Worm (Caenorhabditis elegans) whole organism, young adult: ENCODE results near the gene gmap-3.
A peak's percentile ranks its signal among the peaks of the same experiment; 100 is the strongest.

Experiments used
- B0019.2 ChIP-seq: fragments of 200-800 bp; sonication (Bioruptor generic); conservative IDR thresholded peaks from 2 replicates; pipeline ENCODE4 v1.3.6; 2022; ENCODE audit warnings: missing genetic modification reagents, missing genetic modification characterization, missing compliant biosample characterization
- B0336.3 ChIP-seq: fragments of 200-800 bp; sonication (Bioruptor generic); IDR thresholded peaks from 2 replicates; pipeline ENCODE4 v1.3.6; 2022; ENCODE audit warnings: missing genetic modification characterization, missing compliant biosample characterization
- C17E4.6 ChIP-seq: fragments of 200-800 bp; sonication (Bioruptor generic); IDR thresholded peaks from 2 replicates; pipeline ENCODE4 v1.3.6; 2022; ENCODE audit warnings: missing genetic modification reagents, missing genetic modification characterization, missing compliant biosample characterization
- F10E7.11 ChIP-seq: sonication (generic microtip); optimal IDR thresholded peaks from 2 replicates; lab custom pipeline; 2017; ENCODE audit warnings: mild to moderate bottlenecking, missing genetic modification characterization, moderate library complexity, missing compliant biosample characterization
- F37B4.10 ChIP-seq: fragments of 200-800 bp; sonication (Bioruptor generic); IDR thresholded peaks from 2 replicates; pipeline ENCODE4 v1.3.6; 2022; ENCODE audit warnings: missing genetic modification characterization, missing compliant biosample characterization
- F55B11.4 ChIP-seq: sonication (generic microtip); optimal IDR thresholded peaks from 2 replicates; lab custom pipeline; 2016; ENCODE audit warnings: missing compliant biosample characterization, missing genetic modification characterization, borderline replicate concordance; ENCODE audit not compliant: insufficient read depth
- F57A8.1 ChIP-seq: fragments of 200-800 bp; sonication (Bioruptor generic); optimal IDR thresholded peaks from 2 replicates; lab custom pipeline; 2018; ENCODE audit warnings: mild to moderate bottlenecking, missing genetic modification characterization, moderate library complexity, missing compliant biosample characterization
- K12H6.12 ChIP-seq: fragments of 200-800 bp; sonication (Bioruptor generic); optimal IDR thresholded peaks from 2 replicates; lab custom pipeline; 2018; ENCODE audit warnings: mild to moderate bottlenecking, missing genetic modification characterization, missing compliant biosample characterization
- T07F8.4 ChIP-seq: sonication (generic microtip); optimal IDR thresholded peaks from 2 replicates; lab custom pipeline; 2016; ENCODE audit warnings: mild to moderate bottlenecking, missing genetic modification characterization, moderate library complexity, missing compliant biosample characterization
- Y53G8AR.9 ChIP-seq: fragments of 200-800 bp; sonication (Bioruptor generic); conservative IDR thresholded peaks from 2 replicates; pipeline ENCODE4 v1.3.6; 2022; ENCODE audit warnings: missing genetic modification reagents, missing genetic modification characterization, missing compliant biosample characterization
- Y56A3A.18 ChIP-seq: fragments of 200-800 bp; sonication (Bioruptor generic); IDR thresholded peaks from 2 replicates; pipeline ENCODE4 v1.3.6; 2022; ENCODE audit warnings: missing genetic modification reagents, missing genetic modification characterization, missing compliant biosample characterization
- ZK185.1 ChIP-seq: sonication (generic microtip); optimal IDR thresholded peaks from 2 replicates; lab custom pipeline; 2016; ENCODE audit warnings: mild to moderate bottlenecking, missing genetic modification characterization, missing compliant biosample characterization; ENCODE audit not compliant: poor library complexity, severe bottlenecking
- akir-1 ChIP-seq: fragments of 200-800 bp; sonication (Bioruptor generic); optimal IDR thresholded peaks from 2 replicates; lab custom pipeline; 2018; ENCODE audit warnings: mild to moderate bottlenecking, missing genetic modification characterization, moderate library complexity, missing compliant biosample characterization
- aptf-3 ChIP-seq: fragments of 200-800 bp; sonication (Bioruptor generic); IDR thresholded peaks from 2 replicates; pipeline ENCODE4 v1.3.6; 2022; ENCODE audit warnings: missing genetic modification characterization, missing compliant biosample characterization
- athp-1 ChIP-seq: sonication (generic microtip); optimal IDR thresholded peaks from 2 replicates; lab custom pipeline; 2017; ENCODE audit warnings: mild to moderate bottlenecking, missing genetic modification characterization, missing compliant biosample characterization
- attf-6 ChIP-seq: fragments of 200-800 bp; sonication (Bioruptor generic); IDR thresholded peaks from 2 replicates; pipeline ENCODE4 v1.3.6; 2022; ENCODE audit warnings: missing genetic modification reagents, missing genetic modification characterization, missing compliant biosample characterization
- bed-1 ChIP-seq: fragments of 200-800 bp; sonication (Bioruptor generic); IDR thresholded peaks from 2 replicates; pipeline ENCODE4 v1.3.6; 2022; ENCODE audit warnings: missing genetic modification reagents, missing genetic modification characterization, missing compliant biosample characterization
- ceh-27 ChIP-seq: fragments of 200-800 bp; sonication (Bioruptor generic); optimal IDR thresholded peaks from 2 replicates; lab custom pipeline; 2018; ENCODE audit warnings: mild to moderate bottlenecking, missing genetic modification characterization, moderate library complexity, missing compliant biosample characterization
- egrh-3 ChIP-seq: fragments of 200-800 bp; sonication (Bioruptor generic); IDR thresholded peaks from 2 replicates; pipeline ENCODE4 v1.3.6; 2022; ENCODE audit warnings: missing genetic modification reagents, missing genetic modification characterization, missing compliant biosample characterization
- hlh-12 ChIP-seq: sonication (generic microtip); optimal IDR thresholded peaks from 2 replicates; lab custom pipeline; 2016; ENCODE audit warnings: missing genetic modification characterization, missing compliant biosample characterization
- hmg-1.2 ChIP-seq: fragments of 200-800 bp; sonication (Bioruptor generic); IDR thresholded peaks from 2 replicates; pipeline ENCODE4 v1.3.6; 2022; ENCODE audit warnings: missing genetic modification reagents, missing genetic modification characterization, missing compliant biosample characterization
- hrde-1 ChIP-seq: sonication (generic microtip); optimal IDR thresholded peaks from 2 replicates; lab custom pipeline; 2016; ENCODE audit warnings: missing genetic modification characterization, mild to moderate bottlenecking, missing compliant biosample characterization, moderate library complexity, missing genotype, missing genetic modification reagents, borderline replicate concordance
- lin-26 ChIP-seq: fragments of 200-800 bp; sonication (Bioruptor generic); IDR thresholded peaks from 2 replicates; pipeline ENCODE4 v1.3.6; 2022; ENCODE audit warnings: missing genetic modification reagents, missing genetic modification characterization, missing compliant biosample characterization
- lin-54 ChIP-seq: fragments of 200-800 bp; sonication (Bioruptor generic); optimal IDR thresholded peaks from 2 replicates; lab custom pipeline; 2018; ENCODE audit warnings: mild to moderate bottlenecking, missing genetic modification characterization, missing compliant biosample characterization
- lsy-27 ChIP-seq: sonication (generic microtip); optimal IDR thresholded peaks from 2 replicates; lab custom pipeline; 2017; ENCODE audit warnings: missing genetic modification characterization, mild to moderate bottlenecking, missing compliant biosample characterization, antibody characterized with exemption, missing genotype, borderline replicate concordance; ENCODE audit not compliant: insufficient read depth
- madf-10 ChIP-seq: sonication (generic microtip); optimal IDR thresholded peaks from 2 replicates; lab custom pipeline; 2016; ENCODE audit warnings: mild to moderate bottlenecking, missing genetic modification characterization, missing compliant biosample characterization
- mel-28 ChIP-seq: sonication (generic microtip); optimal IDR thresholded peaks from 2 replicates; lab custom pipeline; 2016; ENCODE audit warnings: borderline replicate concordance, mild to moderate bottlenecking, missing genetic modification characterization, missing compliant biosample characterization
- mxl-1 ChIP-seq: sonication (generic microtip); optimal IDR thresholded peaks from 2 replicates; lab custom pipeline; 2016; ENCODE audit warnings: missing genetic modification characterization, missing compliant biosample characterization
- nhr-120 ChIP-seq: fragments of 200-800 bp; sonication (Bioruptor generic); IDR thresholded peaks from 2 replicates; pipeline ENCODE4 v1.3.6; 2022; ENCODE audit warnings: missing genetic modification characterization, missing compliant biosample characterization
- nhr-80 ChIP-seq: sonication (generic microtip); optimal IDR thresholded peaks from 2 replicates; lab custom pipeline; 2016; ENCODE audit warnings: missing genetic modification characterization, missing compliant biosample characterization
- snpc-4 ChIP-seq, 5 experiments: fragments of 150-350 bp in 1 of 5; sonication (generic microtip) in 4 of 5; optimal IDR thresholded peaks; 2 replicates each; lab custom pipeline; 2014 to 2018; ENCODE audit warnings: missing genetic modification characterization in 5 of 5, missing biosample characterization in 3 of 5, antibody characterized with exemption in 2 of 5, mild to moderate bottlenecking in 2 of 5, missing compliant biosample characterization in 2 of 5, missing genotype in 2 of 5, moderate library complexity in 2 of 5, missing genetic modification reagents in 1 of 5
- tbp1 ChIP-seq: fragments of 200-800 bp; sonication (Bioruptor generic); optimal IDR thresholded peaks from 2 replicates; lab custom pipeline; 2018; ENCODE audit warnings: mild to moderate bottlenecking, missing genetic modification characterization, missing compliant biosample characterization
- tbx-9 ChIP-seq: sonication (generic microtip); optimal IDR thresholded peaks from 2 replicates; lab custom pipeline; 2016; ENCODE audit warnings: borderline replicate concordance, missing genetic modification characterization, inconsistent platforms, missing compliant biosample characterization
- tlf-1 ChIP-seq: fragments of 200-800 bp; sonication (Bioruptor generic); optimal IDR thresholded peaks from 2 replicates; lab custom pipeline; 2018; ENCODE audit warnings: mild to moderate bottlenecking, missing genetic modification characterization, missing compliant biosample characterization
- unc-130 ChIP-seq: sonication (generic microtip); optimal IDR thresholded peaks from 2 replicates; lab custom pipeline; 2016; ENCODE audit warnings: missing genetic modification reagents, missing genetic modification characterization, missing compliant biosample characterization
- xnd-1 ChIP-seq: sonication (generic microtip); optimal IDR thresholded peaks from 2 replicates; lab custom pipeline; 2016; ENCODE audit warnings: missing genotype, missing genetic modification reagents, missing genetic modification characterization, missing compliant biosample characterization
- zim-3 ChIP-seq: sonication (generic microtip); optimal IDR thresholded peaks from 2 replicates; lab custom pipeline; 2017; ENCODE audit warnings: mild to moderate bottlenecking, missing genetic modification characterization, moderate library complexity, missing compliant biosample characterization
- ztf-18 ChIP-seq: sonication (generic microtip); optimal IDR thresholded peaks from 2 replicates; lab custom pipeline; 2016; ENCODE audit warnings: missing genotype, mild to moderate bottlenecking, missing genetic modification characterization, missing compliant biosample characterization
- ztf-26 ChIP-seq: sonication (generic microtip); optimal IDR thresholded peaks from 2 replicates; lab custom pipeline; 2017; ENCODE audit warnings: missing genetic modification characterization, missing compliant biosample characterization
- ztf-3 ChIP-seq: fragments of 200-800 bp; sonication (Bioruptor generic); optimal IDR thresholded peaks from 2 replicates; lab custom pipeline; 2018; ENCODE audit warnings: mild to moderate bottlenecking, missing genetic modification characterization, missing compliant biosample characterization
- ztf-6 ChIP-seq: fragments of 200-800 bp; sonication (Bioruptor generic); IDR thresholded peaks from 2 replicates; pipeline ENCODE4 v1.3.6; 2022; ENCODE audit warnings: missing genetic modification reagents, missing genetic modification characterization, missing compliant biosample characterization

The gmap-3 gene

ce11 chrX:12981393-12981792, 40.6 kb upstream of the gmap-3 start, which contains the start of gene scav-4 (continued):
- TF ChIP-seq athp-1, result no peak
- TF ChIP-seq, all 124 proteins: peak for 3

- TF ChIP-seq lsy-27, result no peak
- TF ChIP-seq ztf-18 (tag; lab: Kevin White, UChicago), result no peak
- peak; percentile 25 for TF ChIP-seq nhr-80 (tag; lab: Kevin White, UChicago)
- TF ChIP-seq tbp1, result no peak
Observed at ce11 chrX:12979747-12980146, 39.0 kb upstream of the gmap-3 start.

ce11 chrX:12978569-12978968, 37.8 kb upstream of the gmap-3 start:
- TF ChIP-seq ztf-3 (no peak), aptf-3 (0 out of 2 replicates have a peak, but pooled peaks have one; percentile 25), bed-1 (no peak), ceh-27 (no peak), K12H6.12 (tag; lab: Kevin White, UChicago) (no peak)
- TF ChIP-seq, all 124 proteins: peak for 1

- TF ChIP-seq tbx-9 (tag; lab: Kevin White, UChicago) (no peak), xnd-1 (tag; lab: Kevin White, UChicago) (no peak), lin-26 (GFP tag; lab: Robert Waterston, UW) (no peak), hlh-12 (no peak), madf-10 (tag; lab: Kevin White, UChicago) (no peak), nhr-120 (no peak), bed-1 (no peak), F10E7.11 (no peak), B0019.2 (no peak), hrde-1 (tag; lab: Kevin White, UChicago) (no peak), unc-130 (GFP tag; lab: Kevin White, UChicago) (no peak), ZK185.1 (tag; lab: Kevin White, UChicago) (no peak), F57A8.1 (GFP tag; lab: Kevin White, UChicago) (no peak), ztf-26 (tag; lab: Kevin White, UChicago) (no peak), ztf-6 (GFP tag; lab: Robert Waterston, UW) (no peak), hmg-1.2 (GFP tag; lab: Robert Waterston, UW) (no peak)
Observed at ce11 chrX:12977451-12977850, 36.7 kb upstream of the gmap-3 start, which contains the start of gene F11C1.9. F11C1.9 (minus strand) TSS chrX:12977551.

ce11 chrX:12976774-12977173, 36.0 kb upstream of the gmap-3 start, which contains the start of the genes F11C1.4 and F11C1.10:
F11C1.4 (plus strand) TSS chrX:12977074.
F11C1.10 (plus strand) TSS chrX:12977082.
- TF ChIP-seq C17E4.6 (GFP tag; lab: Robert Waterston, UW) (no peak), B0336.3 (no peak), lin-54 (GFP tag; lab: Kevin White, UChicago) (no peak), egrh-3 (GFP tag; lab: Robert Waterston, UW) (no peak)

ce11 chrX:12975595-12976089, 34.9 kb upstream of the gmap-3 start, which contains the start of gene ppk-3:
ppk-3 (minus strand) TSS chrX:12975645.
- TF ChIP-seq Y56A3A.18 (no peak), snpc-4 (GFP tag; optimal IDR thresholded peaks at IDR 0.05; lab: Kevin White, UChicago) (no peak), snpc-4 (tag; optimal IDR thresholded peaks at IDR 0.05; lab: Kevin White, UChicago) (no peak), akir-1 (GFP tag; lab: Kevin White, UChicago) (no peak), Y53G8AR.9 (no peak), F37B4.10 (no peak), mel-28 (tag; lab: Kevin White, UChicago) (no peak), B0336.3 (0 out of 2 replicates have a peak, but pooled peaks have one; percentile 28), attf-6 (GFP tag; lab: Robert Waterston, UW) (no peak), tlf-1 (GFP tag; lab: Kevin White, UChicago) (no peak), zim-3 (no peak), mxl-1 (tag; lab: Kevin White, UChicago) (no peak), T07F8.4 (tag; lab: Kevin White, UChicago) (no peak), hrde-1 (tag; lab: Kevin White, UChicago) (no peak), F55B11.4 (no peak)
